Worm (Caenorhabditis elegans): ENCODE measurements around the gene txt-6.
"Not testable (repeated sequence)": the region's sequence is repeated elsewhere in the genome, so short reads cannot be mapped to it uniquely, and the experiment has no call there.

DNA sequence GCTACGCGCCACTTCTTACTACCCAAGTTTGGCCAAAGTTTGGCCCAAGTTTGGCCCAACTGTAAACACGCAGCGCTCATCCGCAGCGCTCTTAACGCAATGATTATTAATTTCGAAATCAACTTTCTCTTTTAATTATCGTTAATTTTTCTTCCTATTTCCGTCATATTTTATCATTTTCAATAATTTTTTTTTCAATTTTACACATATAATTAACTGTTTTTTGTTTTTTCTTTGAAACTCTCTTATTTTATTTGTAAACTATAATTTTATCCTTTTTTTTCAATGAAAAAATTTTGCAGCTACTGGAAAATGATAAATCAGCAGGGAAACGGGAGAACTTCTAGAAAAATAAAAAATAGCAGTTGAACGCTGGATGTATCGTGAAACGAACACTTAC is 46.3 kb downstream of the txt-6 start, which contains the start of gene Y61A9LA.4:
- TF ChIP-seq ama-1 (optimal IDR thresholded peaks at IDR 0.05); egl-5 (tag; optimal IDR thresholded peaks at IDR 0.05); aly-2 (tag; optimal IDR thresholded peaks at IDR 0.05); mml-1 (tag; optimal IDR thresholded peaks at IDR 0.05): not testable (repeated sequence)
